Fruit fly (Drosophila melanogaster): Measurements from ENCODE around the gene CG34367.

Gene CG34367

DNA sequence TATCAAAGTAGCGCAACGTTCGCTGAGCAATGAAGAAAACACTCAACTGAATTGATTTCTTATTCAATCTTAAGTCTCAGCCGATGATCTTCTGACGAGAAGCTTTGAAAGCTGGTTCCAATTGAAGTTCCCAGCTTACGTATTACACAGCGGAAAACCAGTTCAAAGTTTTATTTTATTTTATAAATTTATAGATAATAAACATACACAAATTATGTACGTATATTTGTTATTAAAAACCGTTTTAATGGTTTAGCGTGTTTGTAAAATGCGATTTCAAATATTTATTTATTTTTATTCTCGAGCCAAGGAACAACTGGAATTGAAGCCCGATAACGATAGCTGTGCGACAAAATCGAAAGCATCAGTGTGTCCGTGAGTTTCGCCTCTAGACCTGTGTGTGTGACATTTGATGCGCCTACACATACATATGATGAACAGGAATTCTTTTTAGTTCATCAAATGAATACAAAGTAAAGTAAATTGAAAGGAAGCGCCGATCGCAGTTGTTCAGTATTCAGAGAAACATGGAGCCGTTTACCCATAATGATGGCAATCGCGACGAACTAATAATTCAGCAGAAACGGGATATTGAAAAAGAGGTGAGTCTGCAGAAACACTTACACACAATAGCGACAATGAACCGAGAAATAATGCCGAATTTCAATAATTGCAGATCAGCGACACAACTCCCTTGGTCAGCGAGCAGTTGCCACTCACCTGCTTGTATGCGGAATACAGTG lies 47.0 kb downstream of the CG34367 start, which contains the start of the genes CG5390 and CG4968 (continued):
- TF ChIP-seq CG1233 (GFP tag; optimal IDR thresholded peaks at IDR 0.05) = peak; percentile 46
- TF ChIP-seq Camta (GFP tag; optimal IDR thresholded peaks at IDR 0.05) = no peak
- TF ChIP-seq Adf1 (GFP tag; IDR thresholded peaks at IDR 0.05) = peak; percentile 48
- TF ChIP-seq chif (GFP tag; optimal IDR thresholded peaks at IDR 0.05) = no peak
- TF ChIP-seq sens (GFP tag) = peak; percentile 81
- no peak for TF ChIP-seq CG8944 (GFP tag; optimal IDR thresholded peaks at IDR 0.05)
- no peak for TF ChIP-seq CG9797 (GFP tag; optimal IDR thresholded peaks at IDR 0.05)
- no peak for TF ChIP-seq yki (optimal IDR thresholded peaks at IDR 0.05)
- TF ChIP-seq fu2 (GFP tag; optimal IDR thresholded peaks at IDR 0.05) = no peak
- no peak for TF ChIP-seq CG6854 (GFP tag; optimal IDR thresholded peaks at IDR 0.05)
- TF ChIP-seq ind (GFP tag; optimal IDR thresholded peaks at IDR 0.05) = peak; percentile 53
- TF ChIP-seq CG2120 (GFP tag; optimal IDR thresholded peaks at IDR 0.05) = peak; percentile 75
- TF ChIP-seq CG31388 (GFP tag; optimal IDR thresholded peaks at IDR 0.05) = no peak
- TF ChIP-seq CG13123 (GFP tag; optimal IDR thresholded peaks at IDR 0.05) = peak; percentile 14
- peak; percentile 81; the same call in 2 of the 3 replicates for TF ChIP-seq ci (GFP tag; IDR thresholded peaks at IDR 0.05)
- peak; percentile 33 for TF ChIP-seq gfzf (GFP tag; optimal IDR thresholded peaks at IDR 0.05)
- peak; percentile 56 for TF ChIP-seq CG3407 (GFP tag; optimal IDR thresholded peaks at IDR 0.05)
- TF ChIP-seq D19B (GFP tag; optimal IDR thresholded peaks at IDR 0.05) = peak; percentile 50
- peak; percentile 35 for TF ChIP-seq tup (GFP tag; optimal IDR thresholded peaks at IDR 0.05)
- TF ChIP-seq en (GFP tag; optimal IDR thresholded peaks at IDR 0.05) = no peak
- TF ChIP-seq eyg (GFP tag; optimal IDR thresholded peaks at IDR 0.05) = no peak
- no peak for TF ChIP-seq da (GFP tag; optimal IDR thresholded peaks at IDR 0.05)
- no peak for TF ChIP-seq hkb (optimal IDR thresholded peaks at IDR 0.05)
- peak; percentile 65 for TF ChIP-seq hkb (GFP tag; IDR thresholded peaks at IDR 0.05)
- TF ChIP-seq ac (GFP tag; optimal IDR thresholded peaks at IDR 0.05) = no peak
- peak; percentile 64 for TF ChIP-seq CG3847 (GFP tag; IDR thresholded peaks at IDR 0.05)
- no peak for TF ChIP-seq aop (GFP tag; IDR thresholded peaks at IDR 0.05)
- peak; percentile 63 for TF ChIP-seq Ada2b (GFP tag; IDR thresholded peaks at IDR 0.05)
- no peak for TF ChIP-seq CG5245 (GFP tag; optimal IDR thresholded peaks at IDR 0.05)
- TF ChIP-seq CG1024 (GFP tag; IDR thresholded peaks at IDR 0.05) = peak; percentile 17; the same call in 1 of the 2 replicates
- no peak for TF ChIP-seq h (optimal IDR thresholded peaks at IDR 0.05)
- no peak for TF ChIP-seq Blimp-1 (GFP tag; optimal IDR thresholded peaks at IDR 0.05)
- TF ChIP-seq Trl (optimal IDR thresholded peaks at IDR 0.05) = no peak
- TF ChIP-seq Trl (GFP tag; optimal IDR thresholded peaks at IDR 0.05) = no peak
- peak; percentile 94 for TF ChIP-seq CG30020 (tag; optimal IDR thresholded peaks at IDR 0.05)
- no peak for TF ChIP-seq CG2875 (GFP tag; optimal IDR thresholded peaks at IDR 0.05)
- peak; percentile 80 for TF ChIP-seq PHDP (tag; optimal IDR thresholded peaks at IDR 0.05)
- no peak for TF ChIP-seq Neu2 (GFP tag; optimal IDR thresholded peaks at IDR 0.05; ENCODE audit: borderline replicate concordance)
- peak; percentile 88 for TF ChIP-seq CG13894 (tag; optimal IDR thresholded peaks at IDR 0.05)
- TF ChIP-seq pan (optimal IDR thresholded peaks at IDR 0.05) = no peak
- peak in 1 of 2 experiments; percentile 73 for TF ChIP-seq pan (GFP tag; optimal IDR thresholded peaks at IDR 0.05 in 1 of 2, IDR thresholded peaks at IDR 0.05 in 1 of 2)
- no peak for TF ChIP-seq wor (GFP tag; IDR thresholded peaks at IDR 0.05)
- TF ChIP-seq sim (GFP tag; IDR thresholded peaks at IDR 0.05) = no peak
- TF ChIP-seq CG11093 (GFP tag; IDR thresholded peaks at IDR 0.05) = no peak
- TF ChIP-seq CG4854 (GFP tag; optimal IDR thresholded peaks at IDR 0.05) = no peak
- peak; percentile 82 for TF ChIP-seq vvl (GFP tag; IDR thresholded peaks at IDR 0.05)
- no peak for TF ChIP-seq sc (optimal IDR thresholded peaks at IDR 0.05)
- peak; percentile 28 for TF ChIP-seq sc (GFP tag; optimal IDR thresholded peaks at IDR 0.05)
- no peak for TF ChIP-seq D (optimal IDR thresholded peaks at IDR 0.05)
- TF ChIP-seq D (GFP tag; optimal IDR thresholded peaks at IDR 0.05) = peak; percentile 64
- TF ChIP-seq lab (GFP tag; optimal IDR thresholded peaks at IDR 0.05) = no peak
- no peak for TF ChIP-seq CG2678 (tag; optimal IDR thresholded peaks at IDR 0.05)
- TF ChIP-seq nmo (GFP tag; optimal IDR thresholded peaks at IDR 0.05) = peak; percentile 66

Data from whole organism, embryonic.